Worm (Caenorhabditis elegans): ENCODE data around the gene srd-65.

The srd-65 gene

DNA sequence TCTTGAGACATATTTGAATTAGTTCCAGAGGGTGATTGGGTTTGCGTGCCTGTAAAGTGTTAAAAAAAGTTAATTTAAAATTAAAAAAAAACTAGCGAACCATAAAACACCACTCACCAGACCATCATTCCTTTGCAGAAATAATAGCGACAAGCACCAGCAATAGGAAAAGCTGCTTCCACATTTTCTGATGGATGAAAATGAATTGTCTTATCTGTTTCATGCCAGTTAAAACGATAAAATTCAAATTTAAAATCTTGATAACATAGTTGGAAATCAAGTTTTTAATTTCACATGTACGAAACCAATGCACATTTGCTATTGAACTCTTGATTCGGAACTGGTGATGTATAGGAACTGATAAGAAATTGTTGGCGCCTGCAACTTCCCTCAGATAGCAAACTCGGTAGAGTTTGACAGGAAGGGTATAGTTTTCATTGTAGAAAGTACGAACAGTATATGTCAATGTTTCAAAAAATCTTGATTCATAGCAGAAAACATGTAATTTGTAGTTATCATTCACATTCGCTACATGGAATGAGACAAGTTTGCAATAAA is 15.8 kb upstream of the srd-65 start, which contains the start of gene C39B5.10 (continued):
- no peak for TF ChIP-seq snpc-1.1 (tag; optimal IDR thresholded peaks at IDR 0.05; ENCODE audit: insufficient read depth)
- TF ChIP-seq D2030.7 (GFP tag; IDR thresholded peaks at IDR 0.05): no peak
- TF ChIP-seq fkh-3 (tag; optimal IDR thresholded peaks at IDR 0.05): no peak

DNA sequence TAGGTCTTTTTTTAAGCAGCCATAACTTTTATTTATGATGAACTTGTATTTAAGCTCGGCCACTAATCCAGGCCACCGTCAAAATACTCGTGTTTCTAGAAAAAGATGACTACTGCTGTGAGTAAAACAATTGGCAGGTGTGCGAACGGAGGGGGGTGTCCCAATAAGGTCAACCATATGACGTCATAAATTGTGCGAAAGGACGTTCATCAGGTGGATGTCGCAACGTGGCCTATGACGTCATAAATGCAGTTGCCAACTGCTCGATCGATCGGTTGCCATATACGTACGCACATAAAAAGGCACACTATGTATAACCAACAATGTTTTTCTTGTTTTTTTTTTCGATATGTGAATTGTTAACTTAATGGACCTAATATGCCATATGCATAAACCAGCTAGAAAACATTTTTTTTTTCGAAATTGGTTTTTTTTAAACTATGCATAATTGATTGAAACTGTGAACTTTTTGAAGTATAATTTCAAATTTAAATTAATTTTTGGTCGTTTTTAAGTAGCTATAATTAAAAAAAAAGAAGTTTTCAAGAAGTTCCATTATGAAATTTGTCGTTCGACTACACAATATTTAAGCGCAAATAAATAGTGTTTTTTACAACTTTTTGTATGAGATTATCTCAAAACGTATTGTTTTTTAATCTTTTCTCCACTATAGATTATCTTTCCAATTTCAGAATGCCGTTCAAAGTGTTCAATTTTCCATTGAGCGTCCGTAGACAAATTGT is 10.5 kb upstream of the srd-65 start, which contains the start of gene C39B5.2:
Gene C39B5.2 (plus strand): TSS at position 693 of the 743 bp plus-strand sequence.
- TF ChIP-seq lag-1 (GFP tag; IDR thresholded peaks at IDR 0.05) (no peak), atf-7 (tag; optimal IDR thresholded peaks at IDR 0.05) (peak; percentile 28)

DNA sequence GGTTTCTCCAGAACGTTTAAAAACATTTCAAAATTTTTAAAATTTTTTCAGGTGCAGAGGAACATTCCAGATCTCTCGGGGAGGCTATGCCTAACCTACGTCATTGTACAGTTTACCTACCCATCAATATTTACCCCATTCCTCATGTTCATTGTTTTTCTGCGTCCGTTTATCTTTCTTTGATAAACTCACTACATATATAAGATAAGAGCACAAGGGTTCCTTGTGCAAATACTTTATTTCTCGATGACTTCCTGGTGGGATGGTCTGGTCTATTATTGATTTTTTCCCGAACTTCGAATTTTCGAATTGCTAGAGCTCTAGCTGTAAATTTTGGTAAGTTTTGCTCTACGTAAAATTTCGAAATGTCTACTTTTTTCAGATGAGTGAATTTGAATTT is 9.6 kb upstream of the srd-65 start:
- TF ChIP-seq B0035.1 (tag; optimal IDR thresholded peaks at IDR 0.05): no peak

DNA sequence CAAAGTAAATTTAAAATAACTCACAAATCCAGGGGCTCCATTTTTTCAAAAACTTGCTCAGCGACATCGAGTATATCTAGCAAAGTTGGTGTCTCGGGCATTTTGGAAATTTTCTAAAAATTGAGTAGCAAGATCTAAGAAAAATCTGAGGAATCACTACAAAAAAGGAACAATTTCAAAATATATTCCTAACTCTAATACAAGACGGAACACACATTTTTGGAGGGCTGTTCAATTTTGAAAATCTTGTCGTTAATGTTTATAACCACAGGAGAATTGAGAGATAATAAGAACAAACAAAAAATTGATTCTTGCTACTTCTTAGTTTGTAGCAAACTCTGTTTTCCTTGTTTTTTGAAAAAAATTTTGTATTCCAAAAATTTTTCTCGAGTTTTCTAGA is 8.5 kb upstream of the srd-65 start, which contains the start of gene fbxa-47:
Gene fbxa-47 (minus strand): TSS at position 101 of the 400 bp plus-strand sequence.
- TF ChIP-seq mxl-1 (tag; optimal IDR thresholded peaks at IDR 0.05): no peak
- TF ChIP-seq sdz-38 (tag; optimal IDR thresholded peaks at IDR 0.05): no peak
- TF ChIP-seq ama-1 (optimal IDR thresholded peaks at IDR 0.05): no peak
- TF ChIP-seq ama-1 (GFP tag; optimal IDR thresholded peaks at IDR 0.05): no peak
- no peak for TF ChIP-seq mes-4 (tag; optimal IDR thresholded peaks at IDR 0.05)
- no peak for TF ChIP-seq B0261.1 (tag; optimal IDR thresholded peaks at IDR 0.05)
- TF ChIP-seq dpff-1 (tag; optimal IDR thresholded peaks at IDR 0.05): no peak
- TF ChIP-seq bed-2 (GFP tag; IDR thresholded peaks at IDR 0.05): no peak
- no peak for TF ChIP-seq tbx-9 (tag; optimal IDR thresholded peaks at IDR 0.05; ENCODE audit: borderline replicate concordance)
- no peak for TF ChIP-seq lin-54 (GFP tag; optimal IDR thresholded peaks at IDR 0.05)
- no peak for TF ChIP-seq atf-7 (tag; optimal IDR thresholded peaks at IDR 0.05)
- no peak for TF ChIP-seq nfya-1 (tag; optimal IDR thresholded peaks at IDR 0.05; ENCODE audit: borderline replicate concordance, insufficient read depth)
- no peak for TF ChIP-seq let-526 (GFP tag; IDR thresholded peaks at IDR 0.05)
- no peak for TF ChIP-seq F37B4.10 (GFP tag; IDR thresholded peaks at IDR 0.05)
- no peak for TF ChIP-seq attf-3 (GFP tag; conservative IDR thresholded peaks at IDR 0.05)
- no peak for TF ChIP-seq snpc-1.3 (tag; optimal IDR thresholded peaks at IDR 0.05; ENCODE audit: insufficient read depth)
- no peak for TF ChIP-seq madf-8 (GFP tag; conservative IDR thresholded peaks at IDR 0.05)
- TF ChIP-seq ztf-26 (tag; optimal IDR thresholded peaks at IDR 0.05): no peak
- TF ChIP-seq B0035.1 (tag; optimal IDR thresholded peaks at IDR 0.05): no peak
- TF ChIP-seq ceh-27 (GFP tag; optimal IDR thresholded peaks at IDR 0.05): no peak
- TF ChIP-seq efl-1 (GFP tag; optimal IDR thresholded peaks at IDR 0.05): no peak

DNA sequence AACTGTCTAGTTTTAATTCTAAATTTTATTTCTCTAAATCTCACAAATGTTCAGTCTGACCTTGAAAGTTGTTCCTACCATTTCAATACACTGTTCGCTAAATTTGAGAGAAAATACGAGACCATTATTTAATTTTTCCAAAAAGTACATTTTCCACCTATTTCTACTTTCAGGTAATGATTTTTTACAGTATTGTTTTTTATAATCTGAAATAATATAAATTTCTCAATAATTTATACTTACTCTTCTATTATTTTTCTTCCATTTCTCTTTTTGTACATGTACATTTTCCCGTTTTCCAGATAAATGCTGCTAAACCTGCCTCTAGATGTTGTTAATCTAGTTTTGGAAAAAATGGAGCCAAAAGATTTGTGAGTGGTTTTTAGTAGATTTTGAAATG is 3.6 kb upstream of the srd-65 start, which contains the start of gene fbxa-62:
Gene fbxa-62 (plus strand): TSS at position 301 of the 400 bp plus-strand sequence.
- TF ChIP-seq madf-10 (tag; optimal IDR thresholded peaks at IDR 0.05): no peak
- no peak for TF ChIP-seq nhr-179 (tag; optimal IDR thresholded peaks at IDR 0.05)
- TF ChIP-seq dox-1 (GFP tag; IDR thresholded peaks at IDR 0.05): no peak
- no peak for TF ChIP-seq K11D2.4 (GFP tag; IDR thresholded peaks at IDR 0.05)
- no peak for TF ChIP-seq snpc-4 (GFP tag; optimal IDR thresholded peaks at IDR 0.05)
- TF ChIP-seq snpc-4 (tag; optimal IDR thresholded peaks at IDR 0.05): no peak
- no peak for TF ChIP-seq dpff-1 (tag; optimal IDR thresholded peaks at IDR 0.05)
- no peak for TF ChIP-seq let-526 (GFP tag; IDR thresholded peaks at IDR 0.05)
- TF ChIP-seq snpc-3.4 (tag; optimal IDR thresholded peaks at IDR 0.05): no peak
- no peak for TF ChIP-seq aptf-2 (GFP tag; conservative IDR thresholded peaks at IDR 0.05)
- TF ChIP-seq ceh-58 (GFP tag; IDR thresholded peaks at IDR 0.05): no peak
- TF ChIP-seq zim-3 (tag; optimal IDR thresholded peaks at IDR 0.05): no peak
- TF ChIP-seq lsy-27 (tag; optimal IDR thresholded peaks at IDR 0.05; ENCODE audit: borderline replicate concordance, insufficient read depth): no peak
- no peak for TF ChIP-seq ceh-79 (tag; optimal IDR thresholded peaks at IDR 0.05)
- no peak for TF ChIP-seq nhr-90 (tag; optimal IDR thresholded peaks at IDR 0.05)
